Fruit fly (Drosophila melanogaster) whole organism, wandering third instar larva: Measurements from ENCODE around the gene MED25.
A peak's percentile ranks its signal among the peaks of the same experiment; 100 is the strongest.

Source experiments
- Abd-B ChIP-seq: fragments of >200 bp; optimal IDR thresholded peaks from 2 replicates; lab custom pipeline; 2017; ENCODE audit warnings: missing biosample characterization, missing genetic modification characterization
- CG32264 ChIP-seq: fragments of 200-800 bp; sonication (Bioruptor generic); optimal IDR thresholded peaks from 2 replicates; lab custom pipeline; 2016; ENCODE audit warnings: missing biosample characterization, missing genetic modification characterization
- CG9705 ChIP-seq: fragments of 200-800 bp; sonication (Bioruptor generic); optimal IDR thresholded peaks from 2 replicates; lab custom pipeline; 2018; ENCODE audit warnings: missing biosample characterization, mild to moderate bottlenecking, missing genetic modification characterization
- CrebA ChIP-seq: fragments of 200-800 bp; sonication (Bioruptor generic); optimal IDR thresholded peaks from 2 replicates; lab custom pipeline; 2016; ENCODE audit warnings: missing biosample characterization, mild to moderate bottlenecking, missing genetic modification characterization, borderline replicate concordance
- Dfd ChIP-seq: fragments of >200 bp; optimal IDR thresholded peaks from 2 replicates; lab custom pipeline; 2017; ENCODE audit warnings: missing biosample characterization, missing genetic modification characterization
- Dif ChIP-seq: fragments of 200-275, 200-300 bp; sonication (Bioruptor generic); optimal IDR thresholded peaks from 2 replicates; lab custom pipeline; 2018; ENCODE audit warnings: missing biosample characterization, missing genetic modification characterization; ENCODE audit not compliant: partially characterized antibody
- GATAd ChIP-seq: sonication (Bioruptor generic); optimal IDR thresholded peaks from 2 replicates; lab custom pipeline; 2016; ENCODE audit warnings: missing biosample characterization, missing genetic modification characterization
- HLH106 ChIP-seq: fragments of 200-800 bp; optimal IDR thresholded peaks from 3 replicates; lab custom pipeline; 2019; ENCODE audit warnings: missing biosample characterization, mild to moderate bottlenecking, missing genetic modification characterization, moderate library complexity
- Hnf4 ChIP-seq: fragments of 200-800 bp; sonication (Bioruptor generic); optimal IDR thresholded peaks from 2 replicates; lab custom pipeline; 2016; ENCODE audit warnings: missing biosample characterization, mild to moderate bottlenecking, missing genetic modification characterization
- Hr78 ChIP-seq: fragments of >200 bp; optimal IDR thresholded peaks from 2 replicates; lab custom pipeline; 2017; ENCODE audit warnings: missing biosample characterization, missing genetic modification characterization
- Hr83 ChIP-seq: fragments of 200-300 bp; sonication (Bioruptor generic); optimal IDR thresholded peaks from 2 replicates; lab custom pipeline; 2016; ENCODE audit warnings: missing biosample characterization, mild to moderate bottlenecking, missing genetic modification characterization, moderate library complexity; ENCODE audit not compliant: poor library complexity, severe bottlenecking
- Jra ChIP-seq: sonication (Bioruptor generic); optimal IDR thresholded peaks from 2 replicates; lab custom pipeline; 2016; ENCODE audit warnings: missing biosample characterization, missing genetic modification characterization
- Mio ChIP-seq: sonication (Bioruptor generic); optimal IDR thresholded peaks from 2 replicates; lab custom pipeline; 2016; ENCODE audit warnings: missing biosample characterization, missing genetic modification characterization
- Myc ChIP-seq: fragments of >200 bp; optimal IDR thresholded peaks from 2 replicates; lab custom pipeline; 2017
- N ChIP-seq: fragments of >200 bp; optimal IDR thresholded peaks from 2 replicates; lab custom pipeline; 2018; ENCODE audit warnings: missing biosample characterization, missing external identifiers, missing genetic modification characterization
- OdsH ChIP-seq: fragments of 200-800 bp; sonication (Bioruptor generic); optimal IDR thresholded peaks from 2 replicates; lab custom pipeline; 2016; ENCODE audit warnings: missing biosample characterization, mild to moderate bottlenecking, missing genetic modification characterization
- Rel ChIP-seq, 2 experiments: fragments of 200-800 bp; sonication (Bioruptor generic) in 1 of 2; optimal IDR thresholded peaks; 2 replicates in 1 of 2; 3 replicates in 1 of 2; lab custom pipeline; 2016 to 2019; ENCODE audit warnings: mild to moderate bottlenecking in 2 of 2, missing biosample characterization in 2 of 2, missing genetic modification characterization in 2 of 2, moderate library complexity in 1 of 2
- Sp1 ChIP-seq: fragments of 200-800 bp; sonication (Bioruptor generic); optimal IDR thresholded peaks from 3 replicates; lab custom pipeline; 2019; ENCODE audit warnings: missing biosample characterization, mild to moderate bottlenecking, missing genetic modification characterization, moderate library complexity
- Vsx2 ChIP-seq: fragments of 200-300, 225-300 bp; sonication (Bioruptor generic); optimal IDR thresholded peaks from 2 replicates; lab custom pipeline; 2018; ENCODE audit warnings: missing biosample characterization, missing genetic modification characterization; ENCODE audit not compliant: partially characterized antibody
- br ChIP-seq: fragments of 200-800 bp; sonication (Bioruptor generic); optimal IDR thresholded peaks from 2 replicates; lab custom pipeline; 2016; ENCODE audit warnings: missing biosample characterization, missing genetic modification characterization
- brk ChIP-seq: fragments of 200-800 bp; sonication (Bioruptor generic); optimal IDR thresholded peaks from 2 replicates; lab custom pipeline; 2016; ENCODE audit warnings: missing biosample characterization, mild to moderate bottlenecking, missing genetic modification characterization
- dl ChIP-seq, 2 experiments: fragments of 175-275, 200-275 bp in 1 of 2; fragments of 200-275 bp in 1 of 2; sonication (Bioruptor generic); optimal IDR thresholded peaks; lab custom pipeline; 2018; ENCODE audit warnings: mild to moderate bottlenecking in 2 of 2, missing biosample characterization in 2 of 2, missing genetic modification characterization in 2 of 2, moderate library complexity in 2 of 2; ENCODE audit not compliant: partially characterized antibody in 2 of 2, insufficient read depth in 1 of 2
- dmrt93B ChIP-seq: fragments of 200-800 bp; sonication (Bioruptor generic); optimal IDR thresholded peaks from 2 replicates; lab custom pipeline; 2018; ENCODE audit warnings: missing biosample characterization, mild to moderate bottlenecking, missing genetic modification characterization
- dsf ChIP-seq: sonication (Bioruptor generic); optimal IDR thresholded peaks from 2 replicates; lab custom pipeline; 2016; ENCODE audit warnings: missing biosample characterization, missing genetic modification characterization, borderline replicate concordance
- ey ChIP-seq: fragments of 200-800 bp; sonication (Bioruptor generic); optimal IDR thresholded peaks from 2 replicates; lab custom pipeline; 2016; ENCODE audit warnings: missing biosample characterization, missing genetic modification characterization
- foxo ChIP-seq, 2 experiments: fragments of 200-800 bp; sonication (Bioruptor generic); optimal IDR thresholded peaks; 2 replicates in 1 of 2; 3 replicates in 1 of 2; lab custom pipeline; 2016 to 2017; ENCODE audit warnings: missing biosample characterization in 2 of 2, missing genetic modification characterization in 2 of 2
- fru ChIP-seq: fragments of 200-800 bp; sonication (Bioruptor generic); optimal IDR thresholded peaks from 3 replicates; lab custom pipeline; 2016; ENCODE audit warnings: missing biosample characterization, mild to moderate bottlenecking, missing genetic modification characterization
- h ChIP-seq: fragments of 200-800 bp; sonication (Bioruptor generic); optimal IDR thresholded peaks from 3 replicates; lab custom pipeline; 2016; ENCODE audit warnings: missing biosample characterization, mild to moderate bottlenecking, missing genetic modification characterization
- jim ChIP-seq: fragments of 175-275, 200-325 bp; sonication (Bioruptor generic); optimal IDR thresholded peaks from 2 replicates; lab custom pipeline; 2016; ENCODE audit warnings: missing biosample characterization, mild to moderate bottlenecking, missing genetic modification characterization
- lola ChIP-seq: fragments of >200 bp; optimal IDR thresholded peaks from 2 replicates; lab custom pipeline; 2017; ENCODE audit warnings: missing biosample characterization, missing genetic modification characterization
- pan ChIP-seq: fragments of >200 bp; optimal IDR thresholded peaks from 2 replicates; lab custom pipeline; 2017
- psq ChIP-seq: fragments of 200-800 bp; sonication (Bioruptor generic); optimal IDR thresholded peaks from 3 replicates; lab custom pipeline; 2017; ENCODE audit warnings: missing biosample characterization, mild to moderate bottlenecking, missing genetic modification characterization, moderate library complexity
- rgr ChIP-seq: fragments of 200-800 bp; sonication (Bioruptor generic); optimal IDR thresholded peaks from 3 replicates; lab custom pipeline; 2016; ENCODE audit warnings: missing biosample characterization, mild to moderate bottlenecking, missing genetic modification characterization
- sage ChIP-seq: fragments of 200-800 bp; sonication (Bioruptor generic); optimal IDR thresholded peaks from 2 replicates; lab custom pipeline; 2016; ENCODE audit warnings: missing biosample characterization, mild to moderate bottlenecking, missing genetic modification characterization
- sv ChIP-seq: fragments of 200-800 bp; sonication (Bioruptor generic); optimal IDR thresholded peaks from 3 replicates; lab custom pipeline; 2016; ENCODE audit warnings: missing biosample characterization, missing genetic modification characterization
- tai ChIP-seq: sonication (Bioruptor generic); optimal IDR thresholded peaks from 2 replicates; lab custom pipeline; 2016; ENCODE audit warnings: missing biosample characterization, missing genetic modification characterization
- usp ChIP-seq: fragments of >200 bp; optimal IDR thresholded peaks from 2 replicates; lab custom pipeline; 2017; ENCODE audit warnings: missing biosample characterization, missing genetic modification characterization
- woc ChIP-seq: sonication (Bioruptor generic); optimal IDR thresholded peaks from 2 replicates; lab custom pipeline; 2016; ENCODE audit warnings: missing biosample characterization, mild to moderate bottlenecking, missing genetic modification characterization

The MED25 gene

dm6 chr3R:19998418-19998817 lies 10.3 kb upstream of the MED25 start (continued):
- peak; percentile 42 for TF ChIP-seq woc (GFP tag; lab: Kevin White, UChicago)
- peak; percentile 20 for TF ChIP-seq dmrt93B (GFP tag; lab: Kevin White, UChicago)
- peak; percentile 59 for TF ChIP-seq br
- peak; percentile 55 for TF ChIP-seq HLH106 (tag; lab: Kevin White, UChicago)
- TF ChIP-seq Rel (GFP tag; optimal IDR thresholded peaks at IDR 0.05; lab: Kevin White, UChicago): no peak
- TF ChIP-seq Rel (tag; optimal IDR thresholded peaks at IDR 0.05; lab: Kevin White, UChicago): no peak
- no peak for TF ChIP-seq CG9705 (GFP tag; lab: Kevin White, UChicago)
- TF ChIP-seq brk (GFP tag; lab: Kevin White, UChicago): peak; percentile 6
- no peak for TF ChIP-seq Hr83 (GFP tag; lab: Kevin White, UChicago)
- TF ChIP-seq Dif (GFP tag; lab: Kevin White, UChicago): no peak
- TF ChIP-seq psq: peak; percentile 45
- peak; percentile 58 for TF ChIP-seq fru
- TF ChIP-seq, all 38 proteins: peak for 16

dm6 chr3R:19999474-19999873 lies 9.3 kb upstream of the MED25 start:
- peak; percentile 52 for TF ChIP-seq CG9705 (GFP tag; lab: Kevin White, UChicago)
- no peak for TF ChIP-seq pan (lab: Kevin White, UChicago)
- peak; percentile 18 for TF ChIP-seq Jra (GFP tag; lab: Kevin White, UChicago)
- peak; percentile 44 for TF ChIP-seq dmrt93B (GFP tag; lab: Kevin White, UChicago)
- TF ChIP-seq CrebA (GFP tag; lab: Kevin White, UChicago): no peak
- peak; percentile 28 for TF ChIP-seq tai
- no peak for TF ChIP-seq usp
- TF ChIP-seq Dif (GFP tag; lab: Kevin White, UChicago): no peak
- peak; percentile 89 for TF ChIP-seq HLH106 (tag; lab: Kevin White, UChicago)
- no peak for TF ChIP-seq Vsx2 (GFP tag; lab: Kevin White, UChicago)
- TF ChIP-seq Dfd: no peak
- no peak for TF ChIP-seq Mio (GFP tag; lab: Kevin White, UChicago)
- no peak for TF ChIP-seq jim (GFP tag; lab: Kevin White, UChicago)
- TF ChIP-seq dl (GFP tag; optimal IDR thresholded peaks at IDR 0.05; lab: Kevin White, UChicago; ENCODE audit: insufficient read depth in 1 of 2, partially characterized antibody in 2 of 2): no peak
- TF ChIP-seq rgr (GFP tag; lab: Kevin White, UChicago): peak; percentile 86
- TF ChIP-seq GATAd (GFP tag; lab: Kevin White, UChicago): peak; percentile 24
- TF ChIP-seq sage (GFP tag; lab: Kevin White, UChicago): peak; percentile 10
- peak; percentile 68 for TF ChIP-seq fru
- TF ChIP-seq Hnf4 (GFP tag; lab: Kevin White, UChicago): peak; percentile 45
- TF ChIP-seq woc (GFP tag; lab: Kevin White, UChicago): peak; percentile 44
- TF ChIP-seq lola: no peak
- TF ChIP-seq Myc (lab: Kevin White, UChicago): no peak
- TF ChIP-seq Sp1 (GFP tag; lab: Kevin White, UChicago): peak; percentile 86
- peak; percentile 86 for TF ChIP-seq OdsH (GFP tag; lab: Kevin White, UChicago)
- TF ChIP-seq sv (GFP tag; lab: Kevin White, UChicago): peak; percentile 50
- no peak for TF ChIP-seq dsf
- peak; percentile 81 for TF ChIP-seq brk (GFP tag; lab: Kevin White, UChicago)
- TF ChIP-seq psq: peak; percentile 78
- TF ChIP-seq N (GFP tag; lab: Kevin White, UChicago): no peak
- TF ChIP-seq CG32264 (GFP tag; lab: Kevin White, UChicago): no peak
- peak in 1 of 2 experiments; percentile 83 for TF ChIP-seq foxo (GFP tag; optimal IDR thresholded peaks at IDR 0.05; lab: Kevin White, UChicago)
- TF ChIP-seq Rel (GFP tag; optimal IDR thresholded peaks at IDR 0.05; lab: Kevin White, UChicago): no peak
- TF ChIP-seq Rel (tag; optimal IDR thresholded peaks at IDR 0.05; lab: Kevin White, UChicago): peak; percentile 45
- TF ChIP-seq h (GFP tag; lab: Kevin White, UChicago): peak; percentile 78
- TF ChIP-seq Abd-B (GFP tag; lab: Kevin White, UChicago): no peak
- peak; percentile 55 for TF ChIP-seq ey (GFP tag; lab: Kevin White, UChicago)
- TF ChIP-seq Hr78 (GFP tag; lab: Kevin White, UChicago): no peak
- no peak for TF ChIP-seq Hr83 (GFP tag; lab: Kevin White, UChicago)
- peak; percentile 46 for TF ChIP-seq br
